Worm (Caenorhabditis elegans) whole organism, early embryonic: ENCODE measurements around the gene W08G11.5.
"Not testable (repeated sequence)": the region's sequence is repeated elsewhere in the genome, so short reads cannot be mapped to it uniquely, and the experiment has no call there.

Experiments used
- B0310.2 ChIP-seq: sonication (generic microtip); optimal IDR thresholded peaks from 2 replicates; lab custom pipeline; 2016; ENCODE audit warnings: mild to moderate bottlenecking, missing genetic modification characterization, missing compliant biosample characterization
- F13C5.2 ChIP-seq: sonication (generic microtip); optimal IDR thresholded peaks from 2 replicates; lab custom pipeline; 2017; ENCODE audit warnings: mild to moderate bottlenecking, missing genetic modification characterization, inconsistent platforms, missing compliant biosample characterization
- aly-1 ChIP-seq: sonication (generic microtip); optimal IDR thresholded peaks from 2 replicates; lab custom pipeline; 2016; ENCODE audit warnings: missing genetic modification characterization, missing compliant biosample characterization
- ama-1 ChIP-seq: fragments of 150-350 bp; optimal IDR thresholded peaks from 2 replicates; lab custom pipeline; 2014
- ceh-13 ChIP-seq: fragments of 200-800 bp; sonication (Bioruptor generic); optimal IDR thresholded peaks from 2 replicates; lab custom pipeline; 2018; ENCODE audit warnings: mild to moderate bottlenecking, missing genetic modification characterization, missing compliant biosample characterization
- ceh-36 ChIP-seq: sonication (generic microtip); optimal IDR thresholded peaks from 2 replicates; lab custom pipeline; 2016; ENCODE audit warnings: missing genetic modification characterization, inconsistent platforms, missing compliant biosample characterization
- ets-7 ChIP-seq: sonication (generic microtip); optimal IDR thresholded peaks from 2 replicates; lab custom pipeline; 2016; ENCODE audit warnings: missing genotype, missing genetic modification characterization, missing compliant biosample characterization
- flt-1 ChIP-seq: fragments of 200-800 bp; sonication (Bioruptor generic); IDR thresholded peaks from 2 replicates; pipeline ENCODE4 v1.3.6; 2022; ENCODE audit warnings: missing genetic modification characterization, missing compliant biosample characterization
- hmbx-1 ChIP-seq: sonication (generic microtip); optimal IDR thresholded peaks from 2 replicates; lab custom pipeline; 2016; ENCODE audit warnings: mild to moderate bottlenecking, missing genetic modification characterization, missing compliant biosample characterization
- hmg-4 ChIP-seq: fragments of 200-800 bp; sonication (Bioruptor generic); optimal IDR thresholded peaks from 2 replicates; lab custom pipeline; 2018; ENCODE audit warnings: mild to moderate bottlenecking, missing genetic modification characterization, missing compliant biosample characterization
- hnd-1 ChIP-seq: sonication (generic microtip); optimal IDR thresholded peaks from 2 replicates; lab custom pipeline; 2016; ENCODE audit warnings: missing genetic modification characterization, missing compliant biosample characterization
- pes-1 ChIP-seq: fragments of 200-800 bp; sonication (Bioruptor generic); IDR thresholded peaks from 2 replicates; pipeline ENCODE4 v1.3.6; 2022; ENCODE audit warnings: missing genetic modification reagents, missing genetic modification characterization, missing compliant biosample characterization
- scrt-1 ChIP-seq: fragments of 200-800 bp; sonication (Bioruptor generic); IDR thresholded peaks from 2 replicates; pipeline ENCODE4 v1.3.6; 2022; ENCODE audit warnings: missing genetic modification characterization, missing compliant biosample characterization
- sea-1 ChIP-seq: fragments of 200-800 bp; sonication (Bioruptor generic); conservative IDR thresholded peaks from 2 replicates; pipeline ENCODE4 v1.3.6; 2022; ENCODE audit warnings: missing genetic modification characterization, missing compliant biosample characterization
- tbx-11 ChIP-seq: fragments of 200-800 bp; sonication (Bioruptor generic); IDR thresholded peaks from 2 replicates; pipeline ENCODE4 v1.3.6; 2022; ENCODE audit warnings: missing genetic modification characterization, missing compliant biosample characterization
- tbx-37 ChIP-seq: fragments of 200-800 bp; sonication (Bioruptor generic); conservative IDR thresholded peaks from 2 replicates; pipeline ENCODE4 v1.3.6; 2022; ENCODE audit warnings: missing genetic modification reagents, missing genetic modification characterization, missing compliant biosample characterization
- tra-4 ChIP-seq: sonication (generic microtip); optimal IDR thresholded peaks from 2 replicates; lab custom pipeline; 2017; ENCODE audit warnings: missing genetic modification characterization, missing compliant biosample characterization

The W08G11.5 gene

DNA sequence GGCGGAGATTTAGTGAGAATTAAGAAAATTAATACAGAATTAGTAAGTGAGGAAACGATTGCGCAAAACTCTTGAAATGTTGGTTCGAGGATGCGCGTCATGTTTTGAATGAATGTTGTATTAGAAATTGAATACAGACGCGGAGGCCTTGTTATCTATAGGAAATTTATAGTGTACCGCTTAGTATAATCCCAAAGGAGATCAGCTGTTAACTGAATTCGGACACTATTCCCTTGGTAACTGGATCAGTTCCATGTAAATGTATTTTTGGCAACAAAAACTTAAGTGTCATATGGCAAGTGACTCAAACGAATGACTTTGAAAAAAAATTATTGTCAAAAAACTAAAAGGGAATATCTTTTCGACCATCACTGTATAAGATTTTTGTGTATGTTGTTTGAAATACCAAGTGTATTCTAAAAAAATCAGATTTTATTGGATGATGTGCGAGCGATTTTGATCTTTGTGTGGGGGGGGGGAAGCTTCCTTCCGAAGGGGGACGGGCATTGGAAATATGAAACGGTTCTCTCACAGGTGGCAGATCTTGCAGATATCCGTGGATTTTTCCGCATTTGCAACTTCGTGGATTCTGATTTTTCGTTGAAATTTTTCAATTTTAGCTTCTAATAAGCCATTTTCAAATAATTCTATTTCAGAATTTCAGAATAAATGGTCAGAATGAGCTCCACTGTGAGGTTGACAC, at the start of gene W08G11.5, which contains the start of gene W08G11.1:
Gene W08G11.5, minus strand, starts transcription at position 101 of the 703 bp plus-strand sequence.
Gene W08G11.1, plus strand, starts transcription at position 653 of the 703 bp plus-strand sequence.
- no peak for TF ChIP-seq ets-7
- TF ChIP-seq B0310.2 (tag; lab: Kevin White, UChicago), result no peak
- no peak for TF ChIP-seq scrt-1 (GFP tag; lab: Robert Waterston, UW)
- no peak for TF ChIP-seq hmbx-1
- no peak for TF ChIP-seq hnd-1 (tag; lab: Kevin White, UChicago)
- no peak for TF ChIP-seq ama-1 (lab: Kevin White, UChicago)
- TF ChIP-seq ceh-36 (tag; lab: Kevin White, UChicago), result no peak
- no peak for TF ChIP-seq aly-1 (tag; lab: Kevin White, UChicago)
- TF ChIP-seq tbx-11 (GFP tag; lab: Robert Waterston, UW), result no peak
- no peak for TF ChIP-seq tbx-37 (GFP tag; lab: Robert Waterston, UW)
- no peak for TF ChIP-seq ceh-13 (GFP tag; lab: Kevin White, UChicago)
- TF ChIP-seq tra-4, result no peak
- no peak for TF ChIP-seq sea-1 (GFP tag; lab: Robert Waterston, UW)

DNA sequence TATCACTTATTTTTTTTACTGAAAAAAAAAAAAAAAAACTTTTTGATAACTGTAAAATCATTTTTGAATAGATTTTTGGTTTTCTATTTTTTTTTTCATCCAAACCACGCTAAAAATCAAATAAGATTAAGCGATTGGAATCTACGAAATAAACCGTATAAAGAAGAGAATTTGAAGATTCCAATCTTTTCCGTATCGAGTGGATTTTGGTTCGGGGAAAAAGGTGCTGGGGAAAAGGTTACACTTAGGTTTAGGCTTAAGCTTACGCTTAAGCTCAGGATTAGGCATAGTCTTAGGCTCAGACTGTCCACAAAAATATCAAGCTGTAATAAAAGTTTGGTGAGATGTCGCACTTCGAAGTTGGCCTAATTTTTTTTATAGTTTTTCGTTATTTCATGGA, 49.4 kb upstream of the W08G11.5 start, which contains the start of gene F13A7.12:
Gene F13A7.12, plus strand, starts transcription at position 301 of the 400 bp plus-strand sequence.
- TF ChIP-seq B0310.2 (tag; lab: Kevin White, UChicago) (no peak), tra-4 (no peak), aly-1 (tag; lab: Kevin White, UChicago) (no peak), F13C5.2 (no peak), scrt-1 (GFP tag; lab: Robert Waterston, UW) (no peak), hnd-1 (tag; lab: Kevin White, UChicago) (no peak)

- TF ChIP-seq ama-1 (lab: Kevin White, UChicago), result no peak
- no peak for TF ChIP-seq ceh-36 (tag; lab: Kevin White, UChicago)
Measured at ce11 chrV:16395131-16395530, 48.8 kb upstream of the W08G11.5 start, which contains the start of gene F13A7.11. F13A7.11 (minus strand) TSS chrV:16395304.

DNA sequence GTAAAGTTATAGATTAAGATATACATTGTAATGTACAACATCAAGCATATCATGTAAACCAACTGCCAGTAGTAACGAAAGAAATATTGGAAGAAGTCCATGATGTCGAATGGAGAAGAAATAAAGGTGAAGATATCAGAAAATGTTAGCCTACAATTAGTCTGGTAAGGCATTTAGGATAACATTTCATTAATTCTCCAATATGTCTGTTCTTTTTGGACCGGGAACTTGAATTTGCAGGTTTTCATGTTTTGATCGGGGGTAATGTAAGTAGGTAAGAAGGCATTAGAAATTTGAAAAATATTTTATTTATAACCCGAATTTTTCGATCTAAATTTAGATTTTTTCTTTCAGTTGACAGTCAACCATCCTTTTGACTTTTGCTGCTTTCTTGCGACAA, 47.4 kb upstream of the W08G11.5 start, which contains the start of gene srd-63:
Gene srd-63, minus strand, starts transcription at position 101 of the 400 bp plus-strand sequence.
- TF ChIP-seq sea-1 (GFP tag; lab: Robert Waterston, UW) (no peak), pes-1 (GFP tag; lab: Robert Waterston, UW) (no peak), ets-7 (no peak), ama-1 (lab: Kevin White, UChicago) (no peak), aly-1 (tag; lab: Kevin White, UChicago) (no peak)

DNA sequence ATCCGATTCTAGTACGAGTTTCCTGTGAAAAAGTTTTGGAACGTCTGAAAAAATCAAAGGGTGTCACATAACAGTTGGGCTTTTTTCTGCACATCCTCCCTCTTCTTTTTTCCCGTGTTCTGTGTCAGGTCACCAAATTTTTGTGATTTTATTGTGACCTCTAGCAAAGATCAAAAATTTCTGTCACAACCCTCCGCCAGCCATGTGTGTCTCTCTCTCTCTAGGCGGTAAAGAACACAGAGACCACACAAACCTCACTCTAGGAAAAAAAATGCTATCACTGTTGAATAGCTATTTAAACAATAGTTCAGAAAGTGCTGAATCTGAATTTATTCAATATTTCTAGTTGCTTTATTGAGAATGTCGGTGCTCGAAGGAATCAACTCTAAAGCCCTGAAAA, 44.3 kb upstream of the W08G11.5 start, which contains the start of gene gst-44:
Gene gst-44, plus strand, starts transcription at position 237 of the 400 bp plus-strand sequence.
- TF ChIP-seq hnd-1 (tag; lab: Kevin White, UChicago) (no peak), hmg-4 (GFP tag; lab: Kevin White, UChicago) (no peak), ceh-13 (GFP tag; lab: Kevin White, UChicago) (no peak), B0310.2 (tag; lab: Kevin White, UChicago) (no peak), ama-1 (lab: Kevin White, UChicago) (no peak), tbx-11 (GFP tag; lab: Robert Waterston, UW) (no peak), ceh-36 (tag; lab: Kevin White, UChicago) (no peak), sea-1 (GFP tag; lab: Robert Waterston, UW) (no peak), ets-7 (no peak), F13C5.2 (no peak), pes-1 (GFP tag; lab: Robert Waterston, UW) (no peak), hmbx-1 (no peak), tra-4 (no peak), flt-1 (no peak), aly-1 (tag; lab: Kevin White, UChicago) (no peak), scrt-1 (GFP tag; lab: Robert Waterston, UW) (no peak), tbx-37 (GFP tag; lab: Robert Waterston, UW) (no peak)

ce11 chrV:16388268-16388667, 42.0 kb upstream of the W08G11.5 start, which contains the start of gene sri-65:
sri-65 (minus strand) TSS chrV:16388368.
- TF ChIP-seq ceh-13 (GFP tag; lab: Kevin White, UChicago) (no peak), ets-7 (no peak), F13C5.2 (no peak), sea-1 (GFP tag; lab: Robert Waterston, UW) (no peak), hmbx-1 (no peak), aly-1 (tag; lab: Kevin White, UChicago) (no peak), tbx-37 (GFP tag; lab: Robert Waterston, UW) (no peak), hmg-4 (GFP tag; lab: Kevin White, UChicago) (no peak), pes-1 (GFP tag; lab: Robert Waterston, UW) (no peak), B0310.2 (tag; lab: Kevin White, UChicago) (no peak), ceh-36 (tag; lab: Kevin White, UChicago) (no peak), tbx-11 (GFP tag; lab: Robert Waterston, UW) (no peak), flt-1 (no peak), hnd-1 (tag; lab: Kevin White, UChicago) (no peak), ama-1 (lab: Kevin White, UChicago) (no peak), tra-4 (no peak), scrt-1 (GFP tag; lab: Robert Waterston, UW) (no peak)

DNA sequence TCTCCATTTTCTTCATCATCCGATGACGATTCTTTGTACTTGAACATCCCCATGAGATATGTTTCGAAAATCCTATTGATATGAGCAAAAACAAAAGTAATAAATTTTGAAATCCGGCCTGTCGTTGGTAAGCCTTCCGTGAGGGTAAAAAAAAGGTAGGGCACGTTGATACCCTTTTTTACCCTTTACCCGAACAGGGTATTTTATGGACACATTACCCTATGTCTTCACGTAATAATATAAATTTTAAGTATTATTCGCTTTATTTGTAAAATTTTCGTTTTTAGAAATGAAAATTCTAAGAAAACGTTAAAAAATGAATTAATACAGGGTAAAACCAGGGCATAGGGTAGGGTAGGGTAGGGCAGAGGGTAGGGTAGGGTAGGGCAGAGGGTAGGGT, 37.4 kb upstream of the W08G11.5 start, which contains the start of gene F13A7.7:
Gene F13A7.7, minus strand, starts transcription at position 101 of the 400 bp plus-strand sequence.
- TF ChIP-seq hmg-4 (GFP tag; lab: Kevin White, UChicago); F13C5.2; hnd-1 (tag; lab: Kevin White, UChicago): not testable (repeated sequence)
